Worm (Caenorhabditis elegans): ENCODE data around the gene ets-6.

ce11 chrV:7600149-7600548 lies 19.8 kb upstream of the ets-6 start, which contains the start of gene C50E3.9:
- TF ChIP-seq unc-62 (GFP tag; optimal IDR thresholded peaks at IDR 0.05), result no peak
- no peak for TF ChIP-seq elt-1 (tag; optimal IDR thresholded peaks at IDR 0.05)
- no peak for TF ChIP-seq nfya-1 (tag; optimal IDR thresholded peaks at IDR 0.05; ENCODE audit: insufficient read depth)
- no peak for TF ChIP-seq nhr-77 (tag; optimal IDR thresholded peaks at IDR 0.05)
- no peak for TF ChIP-seq zag-1 (tag; optimal IDR thresholded peaks at IDR 0.05)
- no peak for TF ChIP-seq nhr-23 (tag; optimal IDR thresholded peaks at IDR 0.05)
- no peak for TF ChIP-seq ceh-9 (tag; optimal IDR thresholded peaks at IDR 0.05)

Data from whole organism, L3 larva.